Fruit fly (Drosophila melanogaster) whole organism, pupa: Measurements from ENCODE around the gene Srp54k.

Source experiments
- CG10348 ChIP-seq: fragments of 200-800 bp; sonication (Bioruptor generic); IDR thresholded peaks from 2 replicates; pipeline ENCODE4 v1.3.6; 2022; ENCODE audit warnings: missing biosample characterization, missing genetic modification characterization
- CG12605 ChIP-seq: fragments of 200-800 bp; sonication (Bioruptor generic); IDR thresholded peaks from 2 replicates; pipeline ENCODE4 v1.3.6; 2022; ENCODE audit warnings: missing biosample characterization, missing genetic modification characterization
- CG13204 ChIP-seq: fragments of 200-800 bp; sonication (Bioruptor generic); optimal IDR thresholded peaks from 2 replicates; lab custom pipeline; 2018; ENCODE audit warnings: missing biosample characterization, mild to moderate bottlenecking, missing genetic modification characterization, moderate library complexity
- CG14655 ChIP-seq: fragments of 200-800 bp; sonication (Bioruptor generic); optimal IDR thresholded peaks from 3 replicates; lab custom pipeline; 2017; ENCODE audit warnings: mild to moderate bottlenecking, missing biosample characterization, missing genetic modification reagents, missing genetic modification characterization
- CG15710 ChIP-seq: fragments of 200-800 bp; sonication (Bioruptor generic); optimal IDR thresholded peaks from 2 replicates; lab custom pipeline; 2018; ENCODE audit warnings: missing biosample characterization, mild to moderate bottlenecking, missing genetic modification characterization, moderate library complexity
- CG17806 ChIP-seq: fragments of 200-800 bp; sonication (Bioruptor generic); optimal IDR thresholded peaks from 2 replicates; lab custom pipeline; 2018; ENCODE audit warnings: missing biosample characterization, mild to moderate bottlenecking, missing genetic modification characterization, moderate library complexity
- CG32121 ChIP-seq: fragments of 200-800 bp; sonication (Bioruptor generic); IDR thresholded peaks from 2 replicates; pipeline ENCODE4 v1.3.6; 2022; ENCODE audit warnings: missing biosample characterization, missing genetic modification characterization
- CG34367 ChIP-seq: fragments of 200-800 bp; sonication (Bioruptor generic); optimal IDR thresholded peaks from 2 replicates; lab custom pipeline; 2018; ENCODE audit warnings: missing biosample characterization, mild to moderate bottlenecking, missing genetic modification characterization
- CG4496 ChIP-seq: fragments of 200-800 bp; sonication (Bioruptor generic); IDR thresholded peaks from 3 replicates; pipeline ENCODE4 v1.3.6; 2022; ENCODE audit warnings: missing biosample characterization, missing genetic modification characterization
- CG8159 ChIP-seq: fragments of 200-800 bp; sonication (Bioruptor generic); optimal IDR thresholded peaks from 3 replicates; lab custom pipeline; 2018; ENCODE audit warnings: missing biosample characterization, mild to moderate bottlenecking, missing genetic modification characterization, moderate library complexity
- CG8301 ChIP-seq: fragments of 200-800 bp; sonication (Bioruptor generic); optimal IDR thresholded peaks from 2 replicates; lab custom pipeline; 2018; ENCODE audit warnings: missing biosample characterization, mild to moderate bottlenecking, missing genetic modification characterization
- CG9948 ChIP-seq: fragments of 200-800 bp; sonication (Bioruptor generic); optimal IDR thresholded peaks from 2 replicates; lab custom pipeline; 2018; ENCODE audit warnings: missing biosample characterization, mild to moderate bottlenecking, missing genetic modification characterization, moderate library complexity
- D1 ChIP-seq: fragments of 200-800 bp; sonication (Bioruptor generic); optimal IDR thresholded peaks from 2 replicates; lab custom pipeline; 2018; ENCODE audit warnings: missing biosample characterization, mild to moderate bottlenecking, missing genetic modification characterization, moderate library complexity
- EcR ChIP-seq: fragments of 200-800 bp; sonication (Bioruptor generic); optimal IDR thresholded peaks from 3 replicates; lab custom pipeline; 2019; ENCODE audit warnings: missing biosample characterization, missing genetic modification characterization, mild to moderate bottlenecking, moderate library complexity, missing genetic modification reagents
- Ets98B ChIP-seq: fragments of 200-800 bp; sonication (Bioruptor generic); IDR thresholded peaks from 2 replicates; pipeline ENCODE4 v1.3.6; 2022; ENCODE audit warnings: missing biosample characterization, missing genetic modification characterization
- Pif1A ChIP-seq: fragments of 200-800 bp; sonication (Bioruptor generic); optimal IDR thresholded peaks from 3 replicates; lab custom pipeline; 2016; ENCODE audit warnings: missing biosample characterization, missing genetic modification characterization
- Pif1B ChIP-seq: fragments of 200-800 bp; sonication (Bioruptor generic); optimal IDR thresholded peaks from 3 replicates; lab custom pipeline; 2016; ENCODE audit warnings: missing biosample characterization, missing genetic modification characterization
- Snoo ChIP-seq: fragments of 200-800 bp; sonication (Bioruptor generic); optimal IDR thresholded peaks from 3 replicates; lab custom pipeline; 2017; ENCODE audit warnings: missing biosample characterization, mild to moderate bottlenecking, missing genetic modification characterization, inconsistent platforms
- fd96Ca ChIP-seq: fragments of 200-800 bp; sonication (Bioruptor generic); IDR thresholded peaks from 3 replicates; pipeline ENCODE4 v1.3.6; 2022; ENCODE audit warnings: missing biosample characterization, missing genetic modification characterization
- gl ChIP-seq: fragments of 200-800 bp; sonication (Bioruptor generic); optimal IDR thresholded peaks from 2 replicates; lab custom pipeline; 2018; ENCODE audit warnings: missing biosample characterization, mild to moderate bottlenecking, missing genetic modification characterization
- rn ChIP-seq: fragments of 200-800 bp; sonication (Bioruptor generic); IDR thresholded peaks from 2 replicates; pipeline ENCODE4 v1.3.6; 2022; ENCODE audit warnings: missing biosample characterization, missing genetic modification characterization

Gene Srp54k

DNA sequence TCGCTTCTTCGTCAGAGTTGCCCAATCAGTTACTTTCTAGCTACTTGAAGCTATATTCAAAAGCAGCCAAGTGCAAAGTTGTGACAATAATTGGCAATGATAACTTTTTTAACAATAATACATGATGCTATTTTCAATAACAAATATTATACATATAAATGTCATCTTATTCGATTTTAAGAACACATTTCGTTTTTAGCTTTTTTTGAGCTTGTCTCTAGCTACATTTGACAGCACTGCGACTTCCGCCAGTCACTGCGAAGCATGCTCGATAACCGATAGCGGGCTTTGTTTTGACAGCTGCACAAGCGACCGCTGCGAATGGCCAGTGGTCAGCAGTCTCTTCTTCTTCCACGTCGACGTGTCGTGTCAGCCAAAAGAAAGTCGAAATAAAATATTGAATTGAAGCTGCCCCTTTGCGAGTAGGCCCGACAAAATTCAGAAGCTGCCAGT lies at the start of gene Srp54k, which contains the start of gene Gen:
Srp54k (plus strand) TSS at position 325 of the 453 bp plus-strand sequence.
Gen (minus strand) TSS at position 23 of the 453 bp plus-strand sequence.
- TF ChIP-seq EcR (GFP tag; lab: Kevin White, UChicago) (no peak), rn (no peak), CG10348 (GFP tag; lab: Robert Waterston, UW) (no peak), CG14655 (GFP tag; lab: Kevin White, UChicago) (no peak), Pif1A (GFP tag; lab: Kevin White, UChicago) (no peak), CG34367 (tag; lab: Kevin White, UChicago) (no peak), CG8159 (tag; lab: Kevin White, UChicago) (no peak), Snoo (tag; lab: Kevin White, UChicago) (no peak), CG12605 (GFP tag; lab: Robert Waterston, UW) (no peak), Ets98B (GFP tag; lab: Robert Waterston, UW) (no peak), Pif1B (GFP tag; lab: Kevin White, UChicago) (no peak), CG4496 (GFP tag; lab: Robert Waterston, UW) (peak; percentile 12; the same call in 1 of the 3 replicates), CG15710 (tag; lab: Kevin White, UChicago) (peak; percentile 31)

DNA sequence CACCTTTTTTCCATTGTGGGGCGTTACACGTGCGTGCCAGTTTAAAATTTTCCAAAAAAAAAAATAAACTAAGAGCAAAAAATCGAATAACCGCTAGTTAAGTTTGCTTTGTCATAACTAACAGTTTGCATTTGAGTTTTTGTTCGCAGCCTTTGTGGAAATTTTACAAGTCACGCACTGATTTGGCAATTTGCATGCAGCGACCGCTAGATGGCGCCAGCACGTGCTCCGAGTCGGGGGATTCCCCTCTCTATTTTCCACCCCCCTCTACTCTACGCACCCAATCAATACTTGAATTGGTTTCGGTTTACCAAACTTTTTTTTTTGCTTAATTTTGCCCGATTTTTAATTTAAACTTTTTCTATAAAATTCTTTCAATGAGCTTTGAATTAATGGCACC lies 27.3 kb upstream of the Srp54k start:
- TF ChIP-seq Snoo (tag; lab: Kevin White, UChicago): no peak
- TF ChIP-seq CG8159 (tag; lab: Kevin White, UChicago): no peak
- no peak for TF ChIP-seq CG8301 (tag; lab: Kevin White, UChicago)
- TF ChIP-seq CG34367 (tag; lab: Kevin White, UChicago): no peak
- no peak for TF ChIP-seq Pif1A (GFP tag; lab: Kevin White, UChicago)
- TF ChIP-seq CG15710 (tag; lab: Kevin White, UChicago): no peak
- TF ChIP-seq CG14655 (GFP tag; lab: Kevin White, UChicago): no peak
- TF ChIP-seq fd96Ca (GFP tag; lab: Robert Waterston, UW): no peak
- TF ChIP-seq CG13204 (GFP tag; lab: Kevin White, UChicago): no peak
- no peak for TF ChIP-seq rn
- no peak for TF ChIP-seq Ets98B (GFP tag; lab: Robert Waterston, UW)
- no peak for TF ChIP-seq EcR (GFP tag; lab: Kevin White, UChicago)
- no peak for TF ChIP-seq CG17806 (tag; lab: Kevin White, UChicago)
- TF ChIP-seq CG32121 (GFP tag; lab: Robert Waterston, UW): no peak

DNA sequence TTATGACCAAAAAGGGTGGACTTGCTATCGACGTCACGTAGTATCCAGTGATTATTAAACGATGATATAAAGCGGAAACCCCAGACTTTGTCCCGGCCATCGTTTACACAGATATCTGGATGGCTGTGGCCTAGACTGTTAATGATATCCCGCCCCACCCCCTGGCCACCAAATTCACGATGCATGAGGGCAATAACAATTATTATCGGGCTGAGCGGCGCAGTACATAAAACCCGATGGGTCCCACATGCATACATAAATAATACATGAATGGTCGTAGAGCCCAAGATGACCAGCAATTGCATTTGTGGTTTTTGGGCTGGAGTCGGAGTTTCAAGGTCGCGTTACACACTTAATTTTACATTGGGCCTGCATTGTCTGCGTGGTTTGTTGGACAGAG lies 24.9 kb upstream of the Srp54k start:
- TF ChIP-seq CG9948: no peak
- TF ChIP-seq CG8159 (tag; lab: Kevin White, UChicago): peak; percentile 44
- no peak for TF ChIP-seq Snoo (tag; lab: Kevin White, UChicago)
- peak; percentile 58 for TF ChIP-seq EcR (GFP tag; lab: Kevin White, UChicago)
- TF ChIP-seq CG14655 (GFP tag; lab: Kevin White, UChicago): no peak
- TF ChIP-seq rn: no peak
- TF ChIP-seq CG10348 (GFP tag; lab: Robert Waterston, UW): no peak

DNA sequence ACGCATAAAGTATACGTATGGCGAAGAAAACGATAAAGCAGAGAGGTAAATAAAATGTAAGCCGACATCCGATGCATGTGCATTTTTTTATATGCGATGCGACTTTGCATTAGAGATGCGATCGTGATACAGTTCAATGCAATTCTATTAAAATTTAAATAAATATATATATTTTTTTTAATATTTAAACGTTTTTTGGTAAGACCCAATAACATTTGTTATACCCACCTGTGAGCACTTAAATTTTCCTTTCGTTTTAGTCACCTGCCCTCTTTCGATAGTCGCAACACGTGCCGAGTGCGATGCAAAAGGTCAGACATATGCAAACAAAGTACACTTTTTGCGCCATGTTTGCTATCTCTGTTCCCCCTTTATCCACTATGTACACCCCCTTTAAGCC lies 24.3 kb upstream of the Srp54k start:
- TF ChIP-seq Snoo (tag; lab: Kevin White, UChicago) (no peak), CG12605 (GFP tag; lab: Robert Waterston, UW) (0 out of 2 replicates have a peak, but pooled peaks have one; percentile 22), CG15710 (tag; lab: Kevin White, UChicago) (peak; percentile 67), CG34367 (tag; lab: Kevin White, UChicago) (peak; percentile 55), gl (tag; lab: Kevin White, UChicago) (no peak), D1 (tag; lab: Kevin White, UChicago) (peak; percentile 9), CG8159 (tag; lab: Kevin White, UChicago) (peak; percentile 64), CG4496 (GFP tag; lab: Robert Waterston, UW) (peak; percentile 38; the same call in 1 of the 3 replicates), CG9948 (peak; percentile 72), CG32121 (GFP tag; lab: Robert Waterston, UW) (peak; percentile 48; the same call in 1 of the 2 replicates), Pif1A (GFP tag; lab: Kevin White, UChicago) (peak; percentile 15), Pif1B (GFP tag; lab: Kevin White, UChicago) (peak; percentile 40), CG13204 (GFP tag; lab: Kevin White, UChicago) (no peak), CG14655 (GFP tag; lab: Kevin White, UChicago) (no peak), fd96Ca (GFP tag; lab: Robert Waterston, UW) (peak; percentile 66; the same call in 2 of the 3 replicates), CG10348 (GFP tag; lab: Robert Waterston, UW) (no peak; the same call in 1 of the 2 replicates), CG17806 (tag; lab: Kevin White, UChicago) (peak; percentile 62), EcR (GFP tag; lab: Kevin White, UChicago) (no peak), rn (peak; percentile 40; the same call in 1 of the 2 replicates), CG8301 (tag; lab: Kevin White, UChicago) (peak; percentile 10), Ets98B (GFP tag; lab: Robert Waterston, UW) (peak; percentile 51; the same call in 1 of the 2 replicates)

DNA sequence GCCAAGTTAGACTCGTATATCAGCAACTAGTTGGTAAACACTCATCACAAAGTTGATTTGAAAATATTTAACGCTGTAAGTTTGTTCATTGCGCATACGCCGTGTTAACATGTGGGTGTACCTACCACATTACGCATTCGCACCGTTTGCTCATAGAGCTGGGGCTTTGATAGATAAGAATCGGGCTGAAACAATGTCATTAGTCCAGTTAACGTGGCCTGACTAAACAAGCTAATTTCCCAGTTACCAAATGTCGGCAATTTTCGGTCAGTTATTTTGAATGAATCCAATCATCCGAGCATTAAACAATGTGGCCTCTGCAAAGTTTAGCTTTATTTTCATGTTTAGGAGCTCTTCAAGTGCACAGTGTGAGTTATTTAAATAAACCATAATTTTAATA lies 23.3 kb upstream of the Srp54k start, which contains the start of gene CG4597:
CG4597 (plus strand) TSS at position 301 of the 400 bp plus-strand sequence.
- TF ChIP-seq CG8301 (tag; lab: Kevin White, UChicago) (no peak), Ets98B (GFP tag; lab: Robert Waterston, UW) (no peak), gl (tag; lab: Kevin White, UChicago) (no peak), CG4496 (GFP tag; lab: Robert Waterston, UW) (no peak), CG13204 (GFP tag; lab: Kevin White, UChicago) (no peak)
